Worm (Caenorhabditis elegans): ENCODE data around the gene R08A2.5.

- TF ChIP-seq sptf-2 (GFP tag; optimal IDR thresholded peaks at IDR 0.05) (no peak), akir-1 (GFP tag; optimal IDR thresholded peaks at IDR 0.05) (no peak), unc-62 (GFP tag; optimal IDR thresholded peaks at IDR 0.05) (no peak), aptf-2 (GFP tag; conservative IDR thresholded peaks at IDR 0.05) (no peak), lsl-1 (GFP tag; optimal IDR thresholded peaks at IDR 0.05) (no peak), aptf-3 (GFP tag; IDR thresholded peaks at IDR 0.05) (no peak), Y95B8A.8 (GFP tag; IDR thresholded peaks at IDR 0.05) (no peak), let-607 (tag; optimal IDR thresholded peaks at IDR 0.05) (no peak), madf-8 (GFP tag; conservative IDR thresholded peaks at IDR 0.05) (no peak), ama-1 (optimal IDR thresholded peaks at IDR 0.05) (no peak), ama-1 (GFP tag; optimal IDR thresholded peaks at IDR 0.05) (no peak), tbp1 (GFP tag; optimal IDR thresholded peaks at IDR 0.05) (no peak), mcd-1 (GFP tag; IDR thresholded peaks at IDR 0.05) (no peak)
These were observed 32.4 kb downstream of the R08A2.5 start for ce11 chrV:14744824-14745223.

Measured in whole organism, young adult.